Fruit fly (Drosophila melanogaster) whole organism, embryonic: ENCODE data around the gene ich.

Source experiments
- CG10431 ChIP-seq: fragments of 200-800 bp; sonication (Bioruptor generic); optimal IDR thresholded peaks from 3 replicates; lab custom pipeline; 2018; ENCODE audit warnings: missing biosample characterization, mild to moderate bottlenecking, missing genetic modification characterization
- CG10462 ChIP-seq: fragments of 200-800 bp; sonication (Bioruptor generic); optimal IDR thresholded peaks from 2 replicates; lab custom pipeline; 2016; ENCODE audit warnings: missing biosample characterization, missing genetic modification characterization
- CG12104 ChIP-seq: fragments of 200-800 bp; sonication (Bioruptor generic); optimal IDR thresholded peaks from 3 replicates; lab custom pipeline; 2016; ENCODE audit warnings: missing biosample characterization, missing genetic modification characterization
- CG12219 ChIP-seq: fragments of 200-800 bp; sonication (Bioruptor generic); optimal IDR thresholded peaks from 3 replicates; lab custom pipeline; 2018; ENCODE audit warnings: missing biosample characterization, mild to moderate bottlenecking, missing genetic modification characterization
- CG12391 ChIP-seq: fragments of 200-800 bp; sonication (Bioruptor generic); optimal IDR thresholded peaks from 3 replicates; lab custom pipeline; 2018; ENCODE audit warnings: missing biosample characterization, mild to moderate bottlenecking, missing genetic modification characterization, moderate library complexity
- CG15479 ChIP-seq: fragments of 200-800 bp; sonication (Bioruptor generic); optimal IDR thresholded peaks from 3 replicates; lab custom pipeline; 2019; ENCODE audit warnings: missing biosample characterization, mild to moderate bottlenecking, missing genetic modification characterization, moderate library complexity
- CG1792 ChIP-seq: fragments of 200-800 bp; sonication (Bioruptor generic); optimal IDR thresholded peaks from 2 replicates; lab custom pipeline; 2016; ENCODE audit warnings: missing biosample characterization, missing genetic modification characterization
- CG18599 ChIP-seq: fragments of 200-800 bp; sonication (Bioruptor generic); optimal IDR thresholded peaks from 3 replicates; lab custom pipeline; 2017; ENCODE audit warnings: missing biosample characterization, missing genetic modification characterization, mild to moderate bottlenecking, moderate library complexity, missing genetic modification reagents
- CG30020 ChIP-seq: fragments of 200-800 bp; optimal IDR thresholded peaks from 2 replicates; lab custom pipeline; 2019; ENCODE audit warnings: missing biosample characterization, mild to moderate bottlenecking, missing genetic modification characterization, moderate library complexity
- CG31388 ChIP-seq: fragments of 200-800 bp; sonication (Bioruptor generic); optimal IDR thresholded peaks from 2 replicates; lab custom pipeline; 2016; ENCODE audit warnings: missing biosample characterization, missing genetic modification characterization
- CG4730 ChIP-seq: fragments of 200-800 bp; sonication (Bioruptor generic); IDR thresholded peaks from 2 replicates; pipeline ENCODE4 v1.3.6; 2022; ENCODE audit warnings: missing biosample characterization, missing genetic modification characterization
- CG6654 ChIP-seq: fragments of 200-800 bp; sonication (Bioruptor generic); optimal IDR thresholded peaks from 2 replicates; lab custom pipeline; 2017; ENCODE audit warnings: missing biosample characterization, mild to moderate bottlenecking, missing genetic modification characterization
- CG6765 ChIP-seq: fragments of 200-800 bp; sonication (Bioruptor generic); optimal IDR thresholded peaks from 3 replicates; lab custom pipeline; 2017; ENCODE audit warnings: missing biosample characterization, mild to moderate bottlenecking, missing genetic modification characterization
- CG8944 ChIP-seq: fragments of 200-800 bp; sonication (Bioruptor generic); optimal IDR thresholded peaks from 3 replicates; lab custom pipeline; 2016; ENCODE audit warnings: missing biosample characterization, missing genetic modification characterization
- D19B ChIP-seq: fragments of 200-800 bp; sonication (Bioruptor generic); optimal IDR thresholded peaks from 2 replicates; lab custom pipeline; 2017; ENCODE audit warnings: missing biosample characterization, mild to moderate bottlenecking, missing genetic modification characterization
- Dp ChIP-seq: fragments of 200-800 bp; sonication (Bioruptor generic); optimal IDR thresholded peaks from 2 replicates; lab custom pipeline; 2018; ENCODE audit warnings: missing biosample characterization, mild to moderate bottlenecking, missing genetic modification characterization, moderate library complexity
- Drgx ChIP-seq: fragments of 200-800 bp; sonication (Bioruptor generic); IDR thresholded peaks from 2 replicates; pipeline ENCODE4 v1.3.6; 2022; ENCODE audit warnings: missing biosample characterization, missing genetic modification characterization
- HLH4C ChIP-seq: fragments of 200-800 bp; sonication (Bioruptor generic); IDR thresholded peaks from 3 replicates; pipeline ENCODE4 v1.3.6; 2022; ENCODE audit warnings: missing biosample characterization, missing genetic modification characterization; ENCODE audit not compliant: partially characterized antibody
- HmgZ ChIP-seq: fragments of 200-800 bp; sonication (Bioruptor generic); optimal IDR thresholded peaks from 2 replicates; lab custom pipeline; 2018; ENCODE audit warnings: missing biosample characterization, mild to moderate bottlenecking, missing genetic modification characterization
- MESR4 ChIP-seq: fragments of 200-800 bp; sonication (Bioruptor generic); optimal IDR thresholded peaks from 2 replicates; lab custom pipeline; 2018; ENCODE audit warnings: missing biosample characterization, mild to moderate bottlenecking, missing genetic modification characterization, moderate library complexity
- NC2α ChIP-seq: fragments of 200-800 bp; sonication (Bioruptor generic); optimal IDR thresholded peaks from 2 replicates; lab custom pipeline; 2016; ENCODE audit warnings: missing biosample characterization, missing genetic modification characterization
- Sin3A ChIP-seq: fragments of >200 bp; optimal IDR thresholded peaks from 2 replicates; lab custom pipeline; 2018
- Sox100B ChIP-seq: fragments of 200-800 bp; sonication (Bioruptor generic); optimal IDR thresholded peaks from 3 replicates; lab custom pipeline; 2018; ENCODE audit warnings: missing biosample characterization, mild to moderate bottlenecking, missing genetic modification characterization
- Sry-β ChIP-seq: fragments of 200-800 bp; sonication (Bioruptor generic); optimal IDR thresholded peaks from 2 replicates; lab custom pipeline; 2018; ENCODE audit warnings: missing biosample characterization, mild to moderate bottlenecking, missing genetic modification characterization, moderate library complexity
- Ssrp ChIP-seq: fragments of 200-800 bp; sonication (Bioruptor generic); optimal IDR thresholded peaks from 2 replicates; lab custom pipeline; 2018; ENCODE audit warnings: missing biosample characterization, mild to moderate bottlenecking, missing genetic modification characterization, moderate library complexity
- Tbp ChIP-seq: fragments of >200 bp; optimal IDR thresholded peaks from 2 replicates; lab custom pipeline; 2018; ENCODE audit warnings: missing biosample characterization, missing genetic modification characterization
- Xrp1 ChIP-seq: fragments of 200-800 bp; sonication (Bioruptor generic); IDR thresholded peaks from 2 replicates; pipeline ENCODE4 v1.3.6; 2022; ENCODE audit warnings: missing biosample characterization, missing genetic modification characterization
- ac ChIP-seq: fragments of 200-800 bp; sonication (Bioruptor generic); optimal IDR thresholded peaks from 3 replicates; lab custom pipeline; 2017; ENCODE audit warnings: missing biosample characterization, mild to moderate bottlenecking, missing genetic modification characterization
- aop ChIP-seq: fragments of 200-800 bp; sonication (Bioruptor generic); IDR thresholded peaks from 2 replicates; pipeline ENCODE4 v1.3.6; 2022; ENCODE audit warnings: missing biosample characterization, missing genetic modification characterization
- ara ChIP-seq: fragments of 200-800 bp; sonication (Bioruptor generic); IDR thresholded peaks from 2 replicates; pipeline ENCODE4 v1.3.6; 2022; ENCODE audit warnings: missing biosample characterization, missing genetic modification characterization
- ase ChIP-seq: fragments of 200-800 bp; sonication (Bioruptor generic); IDR thresholded peaks from 3 replicates; pipeline ENCODE4 v1.3.6; 2022; ENCODE audit warnings: missing biosample characterization, missing genetic modification characterization
- ato ChIP-seq: fragments of 200-800 bp; sonication (Bioruptor generic); IDR thresholded peaks from 2 replicates; pipeline ENCODE4 v1.3.6; 2022; ENCODE audit warnings: missing biosample characterization, missing genetic modification characterization; ENCODE audit not compliant: partially characterized antibody
- cad ChIP-seq: fragments of >200 bp; optimal IDR thresholded peaks from 2 replicates; lab custom pipeline; 2017; ENCODE audit warnings: missing biosample characterization, missing genetic modification characterization
- cwo ChIP-seq: fragments of 200-800 bp; sonication (Bioruptor generic); optimal IDR thresholded peaks from 3 replicates; lab custom pipeline; 2017; ENCODE audit warnings: missing biosample characterization, missing genetic modification characterization, mild to moderate bottlenecking, moderate library complexity, missing genetic modification reagents
- fd96Cb ChIP-seq: fragments of 200-800 bp; sonication (Bioruptor generic); optimal IDR thresholded peaks from 2 replicates; lab custom pipeline; 2018; ENCODE audit warnings: missing biosample characterization, mild to moderate bottlenecking, missing genetic modification characterization, moderate library complexity
- fru ChIP-seq: fragments of >200 bp; optimal IDR thresholded peaks from 2 replicates; lab custom pipeline; 2017
- gem ChIP-seq: fragments of 200-800 bp; sonication (Bioruptor generic); optimal IDR thresholded peaks from 2 replicates; lab custom pipeline; 2019; ENCODE audit warnings: missing biosample characterization, mild to moderate bottlenecking, missing genetic modification characterization, moderate library complexity
- hth ChIP-seq: fragments of >200 bp; optimal IDR thresholded peaks from 2 replicates; lab custom pipeline; 2017; ENCODE audit warnings: inconsistent platforms
- inv ChIP-seq: fragments of 200-800 bp; sonication (Bioruptor generic); IDR thresholded peaks from 2 replicates; pipeline ENCODE4 v1.3.6; 2022; ENCODE audit warnings: missing biosample characterization, missing genetic modification characterization; ENCODE audit not compliant: partially characterized antibody
- kni ChIP-seq: fragments of 200-800 bp; sonication (Bioruptor generic); optimal IDR thresholded peaks from 3 replicates; lab custom pipeline; 2017; ENCODE audit warnings: mild to moderate bottlenecking, missing biosample characterization, missing genetic modification reagents, missing genetic modification characterization
- knrl ChIP-seq: fragments of 200-800 bp; sonication (Bioruptor generic); IDR thresholded peaks from 3 replicates; pipeline ENCODE4 v1.3.6; 2022; ENCODE audit warnings: missing biosample characterization, missing genetic modification characterization; ENCODE audit not compliant: partially characterized antibody
- lbe ChIP-seq: fragments of 200-800 bp; sonication (Bioruptor generic); optimal IDR thresholded peaks from 2 replicates; lab custom pipeline; 2016; ENCODE audit warnings: missing biosample characterization, mild to moderate bottlenecking, missing genetic modification characterization
- rib ChIP-seq: fragments of 200-800 bp; sonication (Bioruptor generic); IDR thresholded peaks from 2 replicates; pipeline ENCODE4 v1.3.6; 2022; ENCODE audit warnings: missing biosample characterization, missing genetic modification characterization
- salm ChIP-seq: fragments of 200-800 bp; sonication (Bioruptor generic); optimal IDR thresholded peaks from 2 replicates; lab custom pipeline; 2018; ENCODE audit warnings: missing biosample characterization, mild to moderate bottlenecking, missing genetic modification characterization
- sim ChIP-seq: fragments of 200-800 bp; sonication (Bioruptor generic); IDR thresholded peaks from 2 replicates; pipeline ENCODE4 v1.3.6; 2022; ENCODE audit warnings: missing biosample characterization, missing genetic modification characterization
- slbo ChIP-seq: fragments of 200-800 bp; sonication (Bioruptor generic); IDR thresholded peaks from 2 replicates; pipeline ENCODE4 v1.3.6; 2022; ENCODE audit warnings: missing biosample characterization, missing genetic modification characterization
- stc ChIP-seq: fragments of 200-800 bp; sonication (Bioruptor generic); IDR thresholded peaks from 2 replicates; pipeline ENCODE4 v1.3.6; 2022; ENCODE audit warnings: missing biosample characterization, missing genetic modification characterization
- ttk ChIP-seq: fragments of 200-800 bp; sonication (Bioruptor generic); IDR thresholded peaks from 2 replicates; pipeline ENCODE4 v2.1.2; 2022; ENCODE audit warnings: missing biosample characterization, missing genetic modification characterization
- unc-4 ChIP-seq: fragments of 200-800 bp; sonication (Bioruptor generic); IDR thresholded peaks from 2 replicates; pipeline ENCODE4 v1.3.6; 2022; ENCODE audit warnings: missing biosample characterization, missing genetic modification characterization; ENCODE audit not compliant: partially characterized antibody

The ich gene

dm6 chr3R:8927817-8928625 lies 34.8 kb downstream of the ich start (continued):
- TF ChIP-seq CG15479 (GFP tag; lab: Kevin White, UChicago) (peak; percentile 57), CG10431 (peak; percentile 44), kni (GFP tag; lab: Kevin White, UChicago) (peak; percentile 96), CG6765 (GFP tag; lab: Kevin White, UChicago) (no peak), CG6654 (GFP tag; lab: Kevin White, UChicago) (peak; percentile 60), HLH4C (GFP tag; lab: Robert Waterston, UW) (no peak), CG30020 (tag; lab: Kevin White, UChicago) (peak; percentile 10), lbe (GFP tag; lab: Kevin White, UChicago) (peak; percentile 91), Sox100B (GFP tag; lab: Kevin White, UChicago) (peak; percentile 71), salm (tag; lab: Kevin White, UChicago) (peak; percentile 60), cwo (GFP tag; lab: Kevin White, UChicago) (peak; percentile 59), ac (peak; percentile 57), fd96Cb (tag; lab: Kevin White, UChicago) (peak; percentile 85), unc-4 (GFP tag; lab: Robert Waterston, UW) (no peak), Xrp1 (peak; percentile 92), ase (GFP tag; lab: Robert Waterston, UW) (0 out of 3 replicates have a peak, but pooled peaks have one; percentile 32), MESR4 (GFP tag; lab: Kevin White, UChicago) (no peak), CG8944 (GFP tag; lab: Kevin White, UChicago) (peak; percentile 31), D19B (peak; percentile 84), Ssrp (tag; lab: Kevin White, UChicago) (peak; percentile 73), CG18599 (GFP tag; lab: Kevin White, UChicago) (peak; percentile 67), ato (GFP tag; lab: Robert Waterston, UW) (no peak), ttk (GFP tag; lab: Robert Waterston, UW) (peak; percentile 41; the same call in 1 of the 2 replicates), Drgx (peak; percentile 56; the same call in 1 of the 2 replicates), fru (lab: Kevin White, UChicago) (no peak), aop (0 out of 2 replicates have a peak, but pooled peaks have one; percentile 47), cad (GFP tag; lab: Kevin White, UChicago) (no peak), CG31388 (GFP tag; lab: Kevin White, UChicago) (peak; percentile 8), NC2α (peak; percentile 35), inv (GFP tag; lab: Robert Waterston, UW) (no peak), rib (peak; percentile 44; the same call in 1 of the 2 replicates), Sin3A (lab: Kevin White, UChicago) (no peak), hth (no peak), CG12391 (peak; percentile 83), gem (peak; percentile 87), CG4730 (GFP tag; lab: Robert Waterston, UW) (peak; percentile 44), ara (peak; percentile 89), knrl (no peak), CG12219 (peak; percentile 73), sim (GFP tag; lab: Robert Waterston, UW) (no peak), Sry-β (peak; percentile 41), CG12104 (GFP tag; lab: Kevin White, UChicago) (peak; percentile 28), Dp (no peak), CG1792 (GFP tag; lab: Kevin White, UChicago) (peak; percentile 7), HmgZ (tag; lab: Kevin White, UChicago) (peak; percentile 71), slbo (GFP tag; lab: Robert Waterston, UW) (peak; percentile 56), CG10462 (GFP tag; lab: Kevin White, UChicago) (peak; percentile 34), Tbp (GFP tag; lab: Kevin White, UChicago) (no peak), stc (GFP tag; lab: Robert Waterston, UW) (peak; percentile 63)
